Worm (Caenorhabditis elegans) whole organism, young adult: Measurements from ENCODE around the gene W02A2.8.

Experiments used
- B0336.3 ChIP-seq: fragments of 200-800 bp; sonication (Bioruptor generic); IDR thresholded peaks from 2 replicates; pipeline ENCODE4 v1.3.6; 2022; ENCODE audit warnings: missing genetic modification characterization, missing compliant biosample characterization
- C06A6.2 ChIP-seq: fragments of 200-800 bp; sonication (Bioruptor generic); conservative IDR thresholded peaks from 2 replicates; pipeline ENCODE4 v1.3.6; 2022; ENCODE audit warnings: missing genetic modification characterization, missing compliant biosample characterization
- F22D6.2 ChIP-seq: sonication (generic microtip); optimal IDR thresholded peaks from 2 replicates; lab custom pipeline; 2016; ENCODE audit warnings: mild to moderate bottlenecking, missing genetic modification characterization, missing compliant biosample characterization
- F33H1.4 ChIP-seq: fragments of 200-800 bp; sonication (Bioruptor generic); IDR thresholded peaks from 2 replicates; pipeline ENCODE4 v1.3.6; 2022; ENCODE audit warnings: missing genetic modification reagents, missing genetic modification characterization, missing compliant biosample characterization
- F52B5.7 ChIP-seq: sonication (generic microtip); optimal IDR thresholded peaks from 2 replicates; lab custom pipeline; 2016; ENCODE audit warnings: mild to moderate bottlenecking, missing genetic modification characterization, missing compliant biosample characterization
- F55B11.4 ChIP-seq: sonication (generic microtip); optimal IDR thresholded peaks from 2 replicates; lab custom pipeline; 2016; ENCODE audit warnings: missing compliant biosample characterization, missing genetic modification characterization, borderline replicate concordance; ENCODE audit not compliant: insufficient read depth
- F57C9.4 ChIP-seq: sonication (generic microtip); optimal IDR thresholded peaks from 2 replicates; lab custom pipeline; 2017; ENCODE audit warnings: mild to moderate bottlenecking, missing genetic modification characterization, missing compliant biosample characterization
- K12H6.12 ChIP-seq: fragments of 200-800 bp; sonication (Bioruptor generic); optimal IDR thresholded peaks from 2 replicates; lab custom pipeline; 2018; ENCODE audit warnings: mild to moderate bottlenecking, missing genetic modification characterization, missing compliant biosample characterization
- Y67H2A.10 ChIP-seq: fragments of 200-800 bp; sonication (Bioruptor generic); conservative IDR thresholded peaks from 2 replicates; pipeline ENCODE4 v1.3.6; 2022; ENCODE audit warnings: missing genetic modification reagents, missing genetic modification characterization, missing compliant biosample characterization
- Y95B8A.8 ChIP-seq: fragments of 200-800 bp; sonication (Bioruptor generic); IDR thresholded peaks from 2 replicates; pipeline ENCODE4 v1.3.6; 2022; ENCODE audit warnings: missing genetic modification reagents, missing genetic modification characterization, missing compliant biosample characterization
- ZK185.1 ChIP-seq: sonication (generic microtip); optimal IDR thresholded peaks from 2 replicates; lab custom pipeline; 2016; ENCODE audit warnings: mild to moderate bottlenecking, missing genetic modification characterization, missing compliant biosample characterization; ENCODE audit not compliant: poor library complexity, severe bottlenecking
- akir-1 ChIP-seq: fragments of 200-800 bp; sonication (Bioruptor generic); optimal IDR thresholded peaks from 2 replicates; lab custom pipeline; 2018; ENCODE audit warnings: mild to moderate bottlenecking, missing genetic modification characterization, moderate library complexity, missing compliant biosample characterization
- ama-1 ChIP-seq, 3 experiments: fragments of 150-350 bp in 1 of 3; sonication (generic microtip) in 2 of 3; optimal IDR thresholded peaks; 2 replicates each; lab custom pipeline; 2014 to 2018; ENCODE audit warnings: missing biosample characterization in 2 of 3, missing genetic modification characterization in 2 of 3, missing genetic modification reagents in 2 of 3
- attf-3 ChIP-seq: fragments of 200-800 bp; sonication (Bioruptor generic); conservative IDR thresholded peaks from 2 replicates; pipeline ENCODE4 v1.3.6; 2022; ENCODE audit warnings: missing genetic modification reagents, missing genetic modification characterization, missing compliant biosample characterization
- attf-5 ChIP-seq: fragments of 200-800 bp; sonication (Bioruptor generic); optimal IDR thresholded peaks from 2 replicates; lab custom pipeline; 2018; ENCODE audit warnings: mild to moderate bottlenecking, missing genetic modification characterization, missing compliant biosample characterization
- attf-6 ChIP-seq: fragments of 200-800 bp; sonication (Bioruptor generic); IDR thresholded peaks from 2 replicates; pipeline ENCODE4 v1.3.6; 2022; ENCODE audit warnings: missing genetic modification reagents, missing genetic modification characterization, missing compliant biosample characterization
- bed-2 ChIP-seq: fragments of 200-800 bp; sonication (Bioruptor generic); IDR thresholded peaks from 2 replicates; pipeline ENCODE4 v1.3.6; 2022; ENCODE audit warnings: missing genetic modification reagents, missing genetic modification characterization, missing compliant biosample characterization
- cebp-1 ChIP-seq, 2 experiments: fragments of 200-800 bp in 1 of 2; sonication (Bioruptor generic) in 1 of 2; sonication (generic microtip) in 1 of 2; IDR thresholded peaks in 1 of 2; optimal IDR thresholded peaks in 1 of 2; 2 replicates each; pipeline versions ENCODE4 v1.3.6 to Lab custom; 2017 to 2022; ENCODE audit warnings: missing compliant biosample characterization in 2 of 2, missing genetic modification characterization in 2 of 2, mild to moderate bottlenecking in 1 of 2, missing genetic modification reagents in 1 of 2, moderate library complexity in 1 of 2
- ceh-40 ChIP-seq: fragments of 200-800 bp; sonication (Bioruptor generic); IDR thresholded peaks from 2 replicates; pipeline ENCODE4 v1.3.6; 2022; ENCODE audit warnings: missing genetic modification characterization, missing compliant biosample characterization
- die-1 ChIP-seq: sonication (generic microtip); optimal IDR thresholded peaks from 2 replicates; lab custom pipeline; 2016; ENCODE audit warnings: missing genotype, mild to moderate bottlenecking, missing genetic modification characterization, missing compliant biosample characterization
- dox-1 ChIP-seq: fragments of 200-800 bp; sonication (Bioruptor generic); IDR thresholded peaks from 2 replicates; pipeline ENCODE4 v1.3.6; 2022; ENCODE audit warnings: missing genetic modification reagents, missing genetic modification characterization, missing compliant biosample characterization
- dpff-1 ChIP-seq: sonication (generic microtip); optimal IDR thresholded peaks from 2 replicates; lab custom pipeline; 2017; ENCODE audit warnings: mild to moderate bottlenecking, missing genetic modification characterization, missing compliant biosample characterization
- dpl-1 ChIP-seq: fragments of 150-350 bp; optimal IDR thresholded peaks from 2 replicates; lab custom pipeline; 2014; ENCODE audit warnings: missing biosample characterization, missing genetic modification reagents, missing genetic modification characterization
- efl-1 ChIP-seq: fragments of 150-350 bp; optimal IDR thresholded peaks from 2 replicates; lab custom pipeline; 2014; ENCODE audit warnings: missing biosample characterization, missing genetic modification reagents, missing genetic modification characterization
- egl-18 ChIP-seq: fragments of 200-800 bp; sonication (Bioruptor generic); IDR thresholded peaks from 2 replicates; pipeline ENCODE4 v1.3.6; 2022; ENCODE audit warnings: missing genetic modification reagents, missing genetic modification characterization, missing compliant biosample characterization
- hlh-26 ChIP-seq: fragments of 200-800 bp; sonication (Bioruptor generic); conservative IDR thresholded peaks from 2 replicates; pipeline ENCODE4 v1.3.6; 2022; ENCODE audit warnings: missing genetic modification reagents, missing genetic modification characterization, missing compliant biosample characterization
- hrde-1 ChIP-seq: sonication (generic microtip); optimal IDR thresholded peaks from 2 replicates; lab custom pipeline; 2016; ENCODE audit warnings: missing genetic modification characterization, mild to moderate bottlenecking, missing compliant biosample characterization, moderate library complexity, missing genotype, missing genetic modification reagents, borderline replicate concordance
- let-607 ChIP-seq, 2 experiments: fragments of 200-800 bp in 1 of 2; sonication (Bioruptor generic) in 1 of 2; sonication (generic microtip) in 1 of 2; optimal IDR thresholded peaks; 2 replicates each; lab custom pipeline; 2016 to 2018; ENCODE audit warnings: mild to moderate bottlenecking in 2 of 2, missing compliant biosample characterization in 2 of 2, missing genetic modification characterization in 2 of 2, moderate library complexity in 2 of 2, missing genotype in 1 of 2
- lin-26 ChIP-seq: fragments of 200-800 bp; sonication (Bioruptor generic); IDR thresholded peaks from 2 replicates; pipeline ENCODE4 v1.3.6; 2022; ENCODE audit warnings: missing genetic modification reagents, missing genetic modification characterization, missing compliant biosample characterization
- lin-35 ChIP-seq, 3 experiments: fragments of 150-350 bp in 2 of 3; sonication (generic microtip) in 1 of 3; optimal IDR thresholded peaks; 2 replicates each; lab custom pipeline; 2014 to 2018; ENCODE audit warnings: missing biosample characterization in 3 of 3, missing genetic modification characterization in 3 of 3, missing genetic modification reagents in 3 of 3
- lin-54 ChIP-seq: fragments of 200-800 bp; sonication (Bioruptor generic); optimal IDR thresholded peaks from 2 replicates; lab custom pipeline; 2018; ENCODE audit warnings: mild to moderate bottlenecking, missing genetic modification characterization, missing compliant biosample characterization
- lsy-27 ChIP-seq: sonication (generic microtip); optimal IDR thresholded peaks from 2 replicates; lab custom pipeline; 2017; ENCODE audit warnings: missing genetic modification characterization, mild to moderate bottlenecking, missing compliant biosample characterization, antibody characterized with exemption, missing genotype, borderline replicate concordance; ENCODE audit not compliant: insufficient read depth
- madf-10 ChIP-seq: sonication (generic microtip); optimal IDR thresholded peaks from 2 replicates; lab custom pipeline; 2016; ENCODE audit warnings: mild to moderate bottlenecking, missing genetic modification characterization, missing compliant biosample characterization
- mcd-1 ChIP-seq: fragments of 200-800 bp; sonication (Bioruptor generic); IDR thresholded peaks from 2 replicates; pipeline ENCODE4 v1.3.6; 2022; ENCODE audit warnings: missing genetic modification reagents, missing genetic modification characterization, missing compliant biosample characterization
- mxl-1 ChIP-seq: sonication (generic microtip); optimal IDR thresholded peaks from 2 replicates; lab custom pipeline; 2016; ENCODE audit warnings: missing genetic modification characterization, missing compliant biosample characterization
- nfya-2 ChIP-seq: fragments of 200-800 bp; sonication (Bioruptor generic); IDR thresholded peaks from 2 replicates; pipeline ENCODE4 v1.3.6; 2022; ENCODE audit warnings: missing genetic modification reagents, missing genetic modification characterization, missing compliant biosample characterization
- nfyb-1 ChIP-seq: fragments of 200-800 bp; sonication (Bioruptor generic); IDR thresholded peaks from 2 replicates; pipeline ENCODE4 v1.3.6; 2022; ENCODE audit warnings: missing genetic modification reagents, missing genetic modification characterization, missing compliant biosample characterization
- nhr-80 ChIP-seq: sonication (generic microtip); optimal IDR thresholded peaks from 2 replicates; lab custom pipeline; 2016; ENCODE audit warnings: missing genetic modification characterization, missing compliant biosample characterization
- rec-8 ChIP-seq, 2 experiments: sonication (generic microtip); optimal IDR thresholded peaks; 2 replicates each; lab custom pipeline; 2016; ENCODE audit warnings: mild to moderate bottlenecking in 2 of 2, missing genetic modification characterization in 2 of 2, missing genetic modification reagents in 2 of 2, missing genotype in 2 of 2, missing biosample characterization in 1 of 2, missing compliant biosample characterization in 1 of 2, moderate library complexity in 1 of 2
- sdz-38 ChIP-seq: sonication (generic microtip); optimal IDR thresholded peaks from 2 replicates; lab custom pipeline; 2016; ENCODE audit warnings: missing genotype, missing genetic modification characterization, missing compliant biosample characterization
- sea-2 ChIP-seq: fragments of 200-800 bp; sonication (Bioruptor generic); IDR thresholded peaks from 2 replicates; pipeline ENCODE4 v1.3.6; 2022; ENCODE audit warnings: missing genetic modification characterization, missing compliant biosample characterization
- snpc-1.3 ChIP-seq: sonication (generic microtip); optimal IDR thresholded peaks from 2 replicates; lab custom pipeline; 2017; ENCODE audit warnings: missing genetic modification characterization, mild to moderate bottlenecking, missing compliant biosample characterization, antibody characterized with exemption, moderate library complexity, missing genotype, missing genetic modification reagents; ENCODE audit not compliant: insufficient read depth
- unc-130 ChIP-seq: sonication (generic microtip); optimal IDR thresholded peaks from 2 replicates; lab custom pipeline; 2016; ENCODE audit warnings: missing genetic modification reagents, missing genetic modification characterization, missing compliant biosample characterization
- unc-62 ChIP-seq: fragments of 150-350 bp; optimal IDR thresholded peaks from 2 replicates; lab custom pipeline; 2014; ENCODE audit warnings: missing biosample characterization, missing genetic modification reagents, missing genetic modification characterization

The W02A2.8 gene

ce11 chrIV:13314181-13314580 is 44.2 kb downstream of the W02A2.8 start (continued):
- TF ChIP-seq mxl-1: no peak
- no peak for TF ChIP-seq K12H6.12 (tag; lab: Kevin White, UChicago)
- peak; percentile 74 for TF ChIP-seq nfyb-1 (GFP tag; lab: Robert Waterston, UW)
- TF ChIP-seq unc-130: no peak
- peak; percentile 22 for TF ChIP-seq madf-10 (tag; lab: Kevin White, UChicago)
- no peak for TF ChIP-seq attf-3 (GFP tag; lab: Robert Waterston, UW)
- peak in 1 of 2 experiments; percentile 8 for TF ChIP-seq let-607 (tag; optimal IDR thresholded peaks at IDR 0.05; lab: Kevin White, UChicago)
- TF ChIP-seq cebp-1 (GFP tag; IDR thresholded peaks at IDR 0.05; lab: Robert Waterston, UW): no peak
- peak; percentile 37 for TF ChIP-seq cebp-1 (tag; optimal IDR thresholded peaks at IDR 0.05; lab: Kevin White, UChicago)

ce11 chrIV:13313156-13313555 is 45.2 kb downstream of the W02A2.8 start:
- TF ChIP-seq bed-2 (GFP tag; lab: Robert Waterston, UW): no peak
- TF ChIP-seq hlh-26 (GFP tag; lab: Robert Waterston, UW): no peak
- TF ChIP-seq sdz-38 (tag; lab: Kevin White, UChicago): no peak
- TF ChIP-seq ama-1 (optimal IDR thresholded peaks at IDR 0.05; lab: Kevin White, UChicago): no peak
- TF ChIP-seq ama-1 (GFP tag; optimal IDR thresholded peaks at IDR 0.05; lab: Kevin White, UChicago): no peak
- no peak for TF ChIP-seq F52B5.7 (tag; lab: Kevin White, UChicago)
- TF ChIP-seq rec-8 (tag; optimal IDR thresholded peaks at IDR 0.05; lab: Kevin White, UChicago): no peak
- TF ChIP-seq F22D6.2 (tag; lab: Kevin White, UChicago): no peak
- TF ChIP-seq attf-6 (GFP tag; lab: Robert Waterston, UW): no peak
- 0 out of 2 replicates have a peak, but pooled peaks have one; percentile 64 for TF ChIP-seq lin-26 (GFP tag; lab: Robert Waterston, UW)
- 0 out of 2 replicates have a peak, but pooled peaks have one; percentile 18 for TF ChIP-seq C06A6.2
- peak; percentile 32; the same call in 1 of the 2 replicates for TF ChIP-seq dox-1
- no peak for TF ChIP-seq F55B11.4
- TF ChIP-seq lin-54 (GFP tag; lab: Kevin White, UChicago): no peak
- TF ChIP-seq lin-35 (GFP tag; optimal IDR thresholded peaks at IDR 0.05; lab: Kevin White, UChicago): no peak
- TF ChIP-seq egl-18: no peak
- no peak for TF ChIP-seq akir-1 (GFP tag; lab: Kevin White, UChicago)
- no peak for TF ChIP-seq dpl-1
- TF ChIP-seq lsy-27: no peak
- TF ChIP-seq attf-5 (GFP tag; lab: Kevin White, UChicago): no peak
- TF ChIP-seq hrde-1: no peak
- peak; percentile 72 for TF ChIP-seq nhr-80 (tag; lab: Kevin White, UChicago)
- no peak for TF ChIP-seq ceh-40
- no peak for TF ChIP-seq dpff-1 (tag; lab: Kevin White, UChicago)
- TF ChIP-seq nfya-2 (GFP tag; lab: Robert Waterston, UW): no peak
- TF ChIP-seq mcd-1 (GFP tag; lab: Robert Waterston, UW): no peak
- TF ChIP-seq efl-1 (GFP tag; lab: Kevin White, UChicago): no peak
- TF ChIP-seq K12H6.12 (tag; lab: Kevin White, UChicago): no peak
- peak; percentile 13 for TF ChIP-seq ZK185.1 (tag; lab: Kevin White, UChicago)
- no peak for TF ChIP-seq cebp-1 (GFP tag; IDR thresholded peaks at IDR 0.05; lab: Robert Waterston, UW)
- peak; percentile 14 for TF ChIP-seq cebp-1 (tag; optimal IDR thresholded peaks at IDR 0.05; lab: Kevin White, UChicago)
- no peak for TF ChIP-seq sea-2 (GFP tag; lab: Robert Waterston, UW)
- TF ChIP-seq Y95B8A.8 (GFP tag; lab: Robert Waterston, UW): no peak
- no peak for TF ChIP-seq madf-10 (tag; lab: Kevin White, UChicago)
- no peak for TF ChIP-seq unc-62
- TF ChIP-seq unc-130: no peak
- 0 out of 2 replicates have a peak, but pooled peaks have one; percentile 23 for TF ChIP-seq B0336.3
- no peak for TF ChIP-seq F33H1.4
- no peak for TF ChIP-seq F57C9.4 (tag; lab: Kevin White, UChicago)
- TF ChIP-seq snpc-1.3 (tag; lab: Kevin White, UChicago): no peak
- TF ChIP-seq Y67H2A.10 (GFP tag; lab: Robert Waterston, UW): no peak
- no peak for TF ChIP-seq nfyb-1 (GFP tag; lab: Robert Waterston, UW)
- no peak for TF ChIP-seq die-1
